Worm (Caenorhabditis elegans) whole organism, midembryonic: ENCODE data around the gene let-754.

ENCODE experiments used
- flt-1 ChIP-seq: fragments of 200-800 bp; sonication (Bioruptor generic); IDR thresholded peaks from 2 replicates; pipeline ENCODE4 v1.3.6; 2022; ENCODE audit warnings: missing genetic modification characterization, missing compliant biosample characterization
- klf-2 ChIP-seq: fragments of 200-800 bp; sonication (Bioruptor generic); conservative IDR thresholded peaks from 2 replicates; pipeline ENCODE4 v1.3.6; 2022; ENCODE audit warnings: missing genetic modification reagents, missing genetic modification characterization, missing compliant biosample characterization
- ref-1 ChIP-seq: fragments of 200-800 bp; sonication (Bioruptor generic); conservative IDR thresholded peaks from 2 replicates; pipeline ENCODE4 v1.3.6; 2022; ENCODE audit warnings: missing genetic modification reagents, missing genetic modification characterization, missing compliant biosample characterization

- TF ChIP-seq ref-1 (GFP tag; lab: Robert Waterston, UW), result no peak
- TF ChIP-seq klf-2 (GFP tag; lab: Robert Waterston, UW), result no peak
- no peak for TF ChIP-seq flt-1 (GFP tag; lab: Robert Waterston, UW)
These were observed 28.1 kb upstream of the let-754 start for ce11 chrIII:7981233-7981632.
